Worm (Caenorhabditis elegans) whole organism, L3 larva: ENCODE data around the gene gtap-2.

Experiments used
- aly-2 ChIP-seq: fragments of 150-350 bp; optimal IDR thresholded peaks from 2 replicates; lab custom pipeline; 2014; ENCODE audit warnings: missing biosample characterization, missing genetic modification characterization
- ama-1 ChIP-seq: fragments of 150-350 bp; optimal IDR thresholded peaks from 2 replicates; lab custom pipeline; 2018
- ceh-16 ChIP-seq: sonication (generic microtip); optimal IDR thresholded peaks from 2 replicates; lab custom pipeline; 2017; ENCODE audit warnings: missing biosample characterization, missing genetic modification characterization
- ceh-82 ChIP-seq: fragments of 150-350 bp; optimal IDR thresholded peaks from 2 replicates; lab custom pipeline; 2014; ENCODE audit warnings: missing biosample characterization, missing genetic modification characterization
- ceh-9 ChIP-seq: sonication (generic microtip); optimal IDR thresholded peaks from 2 replicates; lab custom pipeline; 2018; ENCODE audit warnings: missing biosample characterization, missing genetic modification characterization
- daf-12 ChIP-seq: fragments of 150-350 bp; optimal IDR thresholded peaks from 2 replicates; lab custom pipeline; 2014; ENCODE audit warnings: missing biosample characterization, missing genetic modification reagents, missing genetic modification characterization
- egl-5 ChIP-seq: fragments of 150-350 bp; optimal IDR thresholded peaks from 2 replicates; lab custom pipeline; 2017; ENCODE audit warnings: missing biosample characterization, missing genetic modification reagents, missing genetic modification characterization, inconsistent platforms
- elt-2 ChIP-seq: sonication (generic microtip); optimal IDR thresholded peaks from 2 replicates; lab custom pipeline; 2016; ENCODE audit warnings: missing genetic modification reagents, mild to moderate bottlenecking, missing genetic modification characterization, missing compliant biosample characterization
- elt-3 ChIP-seq, 3 experiments: fragments of 150-350 bp in 1 of 3; sonication (generic microtip) in 2 of 3; optimal IDR thresholded peaks; 2 replicates in 2 of 3; 4 replicates in 1 of 3; lab custom pipeline; 2014 to 2017; ENCODE audit warnings: missing biosample characterization in 3 of 3, missing genetic modification characterization in 3 of 3
- eor-1 ChIP-seq, 2 experiments: fragments of 150-350 bp; optimal IDR thresholded peaks; 2 replicates each; lab custom pipeline; 2014 to 2018; ENCODE audit warnings: missing biosample characterization in 2 of 2, missing genetic modification characterization in 2 of 2
- fkh-10 ChIP-seq: sonication (generic microtip); optimal IDR thresholded peaks from 2 replicates; lab custom pipeline; 2017; ENCODE audit warnings: missing biosample characterization, missing genetic modification reagents, missing genetic modification characterization
- fkh-2 ChIP-seq: fragments of 150-350 bp; optimal IDR thresholded peaks from 2 replicates; lab custom pipeline; 2014; ENCODE audit warnings: missing biosample characterization, missing genetic modification reagents, missing genetic modification characterization
- fos-1 ChIP-seq: fragments of 150-350 bp; optimal IDR thresholded peaks from 2 replicates; lab custom pipeline; 2014; ENCODE audit warnings: missing biosample characterization, missing genetic modification characterization
- hmg-11 ChIP-seq: sonication (generic microtip); optimal IDR thresholded peaks from 2 replicates; lab custom pipeline; 2016; ENCODE audit warnings: missing genetic modification characterization, missing compliant biosample characterization
- jun-1 ChIP-seq: fragments of 150-350 bp; optimal IDR thresholded peaks from 2 replicates; lab custom pipeline; 2014; ENCODE audit warnings: missing biosample characterization, missing genetic modification reagents, missing genetic modification characterization
- lin-15B ChIP-seq: fragments of 150-350 bp; optimal IDR thresholded peaks from 2 replicates; lab custom pipeline; 2014; ENCODE audit warnings: missing biosample characterization, missing genetic modification characterization
- mdl-1 ChIP-seq: fragments of 150-350 bp; optimal IDR thresholded peaks from 2 replicates; lab custom pipeline; 2014; ENCODE audit warnings: missing biosample characterization, missing genetic modification characterization
- mml-1 ChIP-seq: fragments of 150-350 bp; sonication (generic microtip); optimal IDR thresholded peaks from 3 replicates; lab custom pipeline; 2014; ENCODE audit warnings: missing biosample characterization, missing genetic modification characterization
- nfya-1 ChIP-seq: sonication (generic microtip); optimal IDR thresholded peaks from 2 replicates; lab custom pipeline; 2017; ENCODE audit warnings: missing genetic modification characterization, mild to moderate bottlenecking, missing compliant biosample characterization, antibody characterized with exemption, moderate library complexity; ENCODE audit not compliant: insufficient read depth
- nhr-11 ChIP-seq: fragments of 150-350 bp; optimal IDR thresholded peaks from 2 replicates; lab custom pipeline; 2014; ENCODE audit warnings: missing biosample characterization, missing genetic modification characterization
- nhr-12 ChIP-seq: fragments of 150-350 bp; optimal IDR thresholded peaks from 2 replicates; lab custom pipeline; 2014; ENCODE audit warnings: missing biosample characterization, missing genetic modification characterization
- nhr-23 ChIP-seq: fragments of 150-350 bp; optimal IDR thresholded peaks from 2 replicates; lab custom pipeline; 2014; ENCODE audit warnings: missing biosample characterization, missing genetic modification reagents, missing genetic modification characterization
- nhr-237 ChIP-seq: fragments of 150-350 bp; optimal IDR thresholded peaks from 2 replicates; lab custom pipeline; 2014; ENCODE audit warnings: missing biosample characterization, missing genetic modification characterization
- nhr-25 ChIP-seq: sonication (generic microtip); optimal IDR thresholded peaks from 2 replicates; lab custom pipeline; 2017; ENCODE audit warnings: missing biosample characterization, missing genetic modification characterization
- nhr-28 ChIP-seq: fragments of 150-350 bp; optimal IDR thresholded peaks from 2 replicates; lab custom pipeline; 2014; ENCODE audit warnings: missing biosample characterization, missing genetic modification characterization
- nhr-43 ChIP-seq: sonication (generic microtip); optimal IDR thresholded peaks from 2 replicates; lab custom pipeline; 2016; ENCODE audit warnings: mild to moderate bottlenecking, missing genetic modification characterization, missing compliant biosample characterization; ENCODE audit not compliant: poor library complexity, severe bottlenecking
- nhr-67 ChIP-seq: fragments of 150-350 bp; optimal IDR thresholded peaks from 2 replicates; lab custom pipeline; 2014; ENCODE audit warnings: missing biosample characterization, missing genetic modification characterization
- nhr-76 ChIP-seq: fragments of 150-350 bp; sonication (generic microtip); optimal IDR thresholded peaks from 5 replicates; lab custom pipeline; 2014; ENCODE audit warnings: missing biosample characterization, missing genetic modification characterization
- nhr-77 ChIP-seq: fragments of 150-350 bp; optimal IDR thresholded peaks from 2 replicates; lab custom pipeline; 2014; ENCODE audit warnings: missing biosample characterization, missing genetic modification characterization
- pha-4 ChIP-seq: fragments of 150-350 bp; optimal IDR thresholded peaks from 2 replicates; lab custom pipeline; 2014; ENCODE audit warnings: missing biosample characterization, missing genetic modification reagents, missing genetic modification characterization
- pqm-1 ChIP-seq: fragments of 150-350 bp; optimal IDR thresholded peaks from 2 replicates; lab custom pipeline; 2017; ENCODE audit warnings: missing biosample characterization, missing genetic modification characterization, inconsistent platforms
- sea-2 ChIP-seq: fragments of 150-350 bp; sonication (generic microtip); optimal IDR thresholded peaks from 4 replicates; lab custom pipeline; 2014; ENCODE audit warnings: missing biosample characterization, missing genetic modification reagents, missing genetic modification characterization
- skn-1 ChIP-seq: fragments of 150-350 bp; optimal IDR thresholded peaks from 2 replicates; lab custom pipeline; 2014; ENCODE audit warnings: missing biosample characterization, missing genetic modification characterization
- snpc-4 ChIP-seq: fragments of 150-350 bp; optimal IDR thresholded peaks from 2 replicates; lab custom pipeline; 2014; ENCODE audit warnings: missing biosample characterization, missing genetic modification characterization
- tbx-2 ChIP-seq: sonication (generic microtip); optimal IDR thresholded peaks from 2 replicates; lab custom pipeline; 2016; ENCODE audit warnings: mild to moderate bottlenecking, missing genetic modification characterization, missing compliant biosample characterization
- unc-39 ChIP-seq: sonication (generic microtip); optimal IDR thresholded peaks from 4 replicates; lab custom pipeline; 2017; ENCODE audit warnings: missing biosample characterization, missing genetic modification characterization
- unc-62 ChIP-seq: fragments of 150-350 bp; sonication (generic microtip); optimal IDR thresholded peaks from 4 replicates; lab custom pipeline; 2014; ENCODE audit warnings: missing biosample characterization, missing genetic modification reagents, missing genetic modification characterization
- zag-1 ChIP-seq: fragments of 150-350 bp; optimal IDR thresholded peaks from 2 replicates; lab custom pipeline; 2014; ENCODE audit warnings: missing biosample characterization, missing genetic modification characterization
- ztf-11 ChIP-seq: fragments of 150-350 bp; optimal IDR thresholded peaks from 2 replicates; lab custom pipeline; 2014; ENCODE audit warnings: missing biosample characterization, missing genetic modification characterization
- ztf-4 ChIP-seq: fragments of 150-350 bp; optimal IDR thresholded peaks from 2 replicates; lab custom pipeline; 2014; ENCODE audit warnings: missing biosample characterization, missing genetic modification characterization

The gtap-2 gene

ce11 chrIII:9808179-9808578 is at the start of gene gtap-2:
Gene gtap-2, plus strand, starts transcription at chrIII:9808544.
- no peak for TF ChIP-seq ceh-82
- no peak for TF ChIP-seq egl-5 (tag; lab: Kevin White, UChicago)
- no peak for TF ChIP-seq nhr-76 (tag; lab: Kevin White, UChicago)
- no peak for TF ChIP-seq elt-3 (tag; optimal IDR thresholded peaks at IDR 0.05; lab: Kevin White, UChicago)
- TF ChIP-seq mml-1 (tag; lab: Kevin White, UChicago) = no peak
- TF ChIP-seq nhr-43 (tag; lab: Kevin White, UChicago) = peak; percentile 17
- TF ChIP-seq pqm-1 (tag; lab: Kevin White, UChicago) = no peak
- no peak for TF ChIP-seq ceh-16
- no peak for TF ChIP-seq unc-62 (GFP tag; lab: Kevin White, UChicago)
- TF ChIP-seq pha-4 = peak; percentile 60
- no peak for TF ChIP-seq nhr-11 (tag; lab: Kevin White, UChicago)
- TF ChIP-seq skn-1 (tag; lab: Kevin White, UChicago) = no peak
- TF ChIP-seq nhr-67 = no peak
- no peak for TF ChIP-seq elt-2 (tag; lab: Kevin White, UChicago)
- no peak for TF ChIP-seq ztf-4
- peak; percentile 18 for TF ChIP-seq nfya-1
- peak in 1 of 2 experiments; percentile 20 for TF ChIP-seq eor-1 (tag; optimal IDR thresholded peaks at IDR 0.05; lab: Kevin White, UChicago)
- TF ChIP-seq ztf-11 (tag; lab: Kevin White, UChicago) = no peak
- TF ChIP-seq hmg-11 (tag; lab: Kevin White, UChicago) = no peak
- no peak for TF ChIP-seq fos-1 (tag; lab: Kevin White, UChicago)
- TF ChIP-seq lin-15B = peak; percentile 32
- no peak for TF ChIP-seq ceh-9
- TF ChIP-seq nhr-23 (tag; lab: Kevin White, UChicago) = no peak
- TF ChIP-seq nhr-237 (tag; lab: Kevin White, UChicago) = no peak
- TF ChIP-seq nhr-12 (tag; lab: Kevin White, UChicago) = no peak
- no peak for TF ChIP-seq snpc-4
- TF ChIP-seq nhr-77 = no peak
- no peak for TF ChIP-seq nhr-28 (tag; lab: Kevin White, UChicago)
- TF ChIP-seq unc-39 (tag; lab: Kevin White, UChicago) = no peak
- no peak for TF ChIP-seq fkh-10 (GFP tag; lab: Kevin White, UChicago)
- no peak for TF ChIP-seq ama-1 (lab: Kevin White, UChicago)
- TF ChIP-seq aly-2 (tag; lab: Kevin White, UChicago) = no peak
- no peak for TF ChIP-seq nhr-25 (tag; lab: Kevin White, UChicago)
- no peak for TF ChIP-seq daf-12 (tag; lab: Kevin White, UChicago)
- TF ChIP-seq fkh-2 (tag; lab: Kevin White, UChicago) = no peak
- no peak for TF ChIP-seq mdl-1 (tag; lab: Kevin White, UChicago)
- no peak for TF ChIP-seq jun-1
- TF ChIP-seq, all 47 proteins: peak for 5

- TF ChIP-seq unc-62 (GFP tag; lab: Kevin White, UChicago) (no peak), eor-1 (tag; optimal IDR thresholded peaks at IDR 0.05; lab: Kevin White, UChicago) (no peak), ceh-82 (no peak), hmg-11 (tag; lab: Kevin White, UChicago) (no peak), mml-1 (tag; lab: Kevin White, UChicago) (no peak), mdl-1 (tag; lab: Kevin White, UChicago) (no peak), ceh-16 (no peak), nhr-25 (tag; lab: Kevin White, UChicago) (no peak), egl-5 (tag; lab: Kevin White, UChicago) (no peak), nhr-43 (tag; lab: Kevin White, UChicago) (no peak), snpc-4 (no peak)
Measured at ce11 chrIII:9758848-9759247, 49.5 kb upstream of the gtap-2 start, which contains the start of gene rmd-1. Gene rmd-1, plus strand, starts transcription at chrIII:9759094.

- no peak for TF ChIP-seq fkh-2 (tag; lab: Kevin White, UChicago)
- TF ChIP-seq nhr-23 (tag; lab: Kevin White, UChicago) = no peak
- TF ChIP-seq nhr-11 (tag; lab: Kevin White, UChicago) = no peak
- TF ChIP-seq eor-1 (tag; optimal IDR thresholded peaks at IDR 0.05; lab: Kevin White, UChicago) = no peak
- TF ChIP-seq zag-1 = no peak
- no peak for TF ChIP-seq daf-12 (tag; lab: Kevin White, UChicago)
- no peak for TF ChIP-seq aly-2 (tag; lab: Kevin White, UChicago)
- no peak for TF ChIP-seq ama-1 (lab: Kevin White, UChicago)
- TF ChIP-seq sea-2 (GFP tag; lab: Kevin White, UChicago) = no peak
- TF ChIP-seq unc-62 (GFP tag; lab: Kevin White, UChicago) = no peak
- TF ChIP-seq nhr-12 (tag; lab: Kevin White, UChicago) = no peak
- TF ChIP-seq jun-1 = no peak
- TF ChIP-seq nhr-43 (tag; lab: Kevin White, UChicago) = no peak
- TF ChIP-seq tbx-2 (tag; lab: Kevin White, UChicago) = no peak
Measured at ce11 chrIII:9760184-9760583, 48.2 kb upstream of the gtap-2 start.
